Worm (Caenorhabditis elegans): Measurements from ENCODE around the gene amt-1.

DNA sequence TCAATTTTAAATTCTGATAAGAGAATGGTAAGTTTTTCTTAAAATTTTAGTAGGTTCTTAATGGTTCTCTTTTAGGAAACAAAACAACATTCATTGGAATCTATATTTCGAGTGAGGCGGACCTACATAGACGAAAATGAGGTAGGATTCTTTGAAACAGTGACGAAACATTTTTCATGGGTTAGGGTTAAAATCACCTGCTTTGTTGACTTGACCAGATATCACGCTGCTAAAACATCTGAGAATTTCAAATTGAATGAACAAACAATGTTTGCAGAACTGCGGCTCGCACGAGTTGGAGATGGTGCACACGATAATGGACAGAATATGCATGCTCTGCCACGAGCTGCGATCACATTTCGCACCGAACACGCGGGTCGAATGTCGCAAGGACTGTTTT lies 8.9 kb upstream of the amt-1 start:
- TF ChIP-seq hrde-1 (tag; optimal IDR thresholded peaks at IDR 0.05; ENCODE audit: borderline replicate concordance) (no peak), bed-1 (GFP tag; IDR thresholded peaks at IDR 0.05) (no peak), let-607 (tag; optimal IDR thresholded peaks at IDR 0.05) (no peak), madf-6 (GFP tag; IDR thresholded peaks at IDR 0.05) (no peak), unc-130 (GFP tag; optimal IDR thresholded peaks at IDR 0.05) (no peak), Y53G8AR.9 (GFP tag; conservative IDR thresholded peaks at IDR 0.05) (no peak)
